Fruit fly (Drosophila melanogaster) S2 (cell line): ENCODE measurements around the gene PGRP-LD.

ENCODE experiments used
- CG8478 ChIP-seq: fragments of >200 bp; optimal IDR thresholded peaks from 2 replicates; lab custom pipeline; 2018
- CTCF ChIP-seq, 2 experiments: fragments of >200 bp; optimal IDR thresholded peaks; 2 replicates each; lab custom pipeline; 2018

- no peak for TF ChIP-seq CG8478
- TF ChIP-seq CTCF (optimal IDR thresholded peaks at IDR 0.05; lab: Kevin White, UChicago), result peak; percentile 42 to 64
These were observed 33.2 kb downstream of the PGRP-LD start, which contains the start of gene mad2 for dm6 chr3L:5813016-5813415.
